Worm (Caenorhabditis elegans): Measurements from ENCODE around the gene srab-16.

ce11 chrV:808260-808659, 25.7 kb downstream of the srab-16 start:
- TF ChIP-seq ama-1 (optimal IDR thresholded peaks at IDR 0.05) (no peak), ets-7 (tag; optimal IDR thresholded peaks at IDR 0.05) (no peak), F13C5.2 (tag; optimal IDR thresholded peaks at IDR 0.05) (no peak), B0310.2 (tag; optimal IDR thresholded peaks at IDR 0.05) (no peak), pes-1 (GFP tag; IDR thresholded peaks at IDR 0.05) (no peak), flt-1 (GFP tag; IDR thresholded peaks at IDR 0.05) (no peak), scrt-1 (GFP tag; IDR thresholded peaks at IDR 0.05) (no peak), sea-1 (GFP tag; conservative IDR thresholded peaks at IDR 0.05) (no peak), tbx-37 (GFP tag; conservative IDR thresholded peaks at IDR 0.05) (no peak), hnd-1 (tag; optimal IDR thresholded peaks at IDR 0.05) (no peak), ceh-13 (GFP tag; optimal IDR thresholded peaks at IDR 0.05) (no peak), aly-1 (tag; optimal IDR thresholded peaks at IDR 0.05) (no peak)

Measured in whole organism, early embryonic.